Fruit fly (Drosophila melanogaster): ENCODE measurements around the gene Toll-9.

DNA sequence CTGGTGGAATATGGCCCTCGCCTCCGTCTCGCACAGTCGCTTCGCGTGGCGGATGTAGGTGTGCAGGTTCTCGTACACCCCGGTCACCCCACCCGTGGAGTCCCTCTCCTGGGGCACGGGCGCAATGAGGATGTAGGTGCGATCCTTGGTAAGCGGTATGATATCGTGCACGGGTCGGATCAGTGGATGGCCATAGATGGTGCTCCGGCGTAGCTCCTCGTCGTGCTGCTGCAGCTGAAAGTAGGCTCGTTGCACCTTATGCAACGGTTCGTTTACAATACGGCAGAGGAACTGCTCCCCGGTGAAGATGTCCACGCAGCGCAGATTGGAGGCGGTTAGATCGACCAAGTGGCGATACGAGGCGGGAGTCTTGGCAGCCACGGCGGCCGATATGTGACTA is 34.0 kb upstream of the Toll-9 start:
- TF ChIP-seq CG8319 (GFP tag; optimal IDR thresholded peaks at IDR 0.05) = no peak
- TF ChIP-seq Hr38 (GFP tag; optimal IDR thresholded peaks at IDR 0.05) = no peak
- TF ChIP-seq CG11902 (GFP tag; optimal IDR thresholded peaks at IDR 0.05) = no peak
- no peak for TF ChIP-seq CG34406 (GFP tag; optimal IDR thresholded peaks at IDR 0.05)
- TF ChIP-seq CG10669 (GFP tag; optimal IDR thresholded peaks at IDR 0.05) = no peak
- no peak for TF ChIP-seq topi (GFP tag; optimal IDR thresholded peaks at IDR 0.05)
- TF ChIP-seq CG6854 (GFP tag; optimal IDR thresholded peaks at IDR 0.05) = no peak
